Fruit fly (Drosophila melanogaster) whole organism, embryonic: ENCODE results near the gene CG13898.

Experiments
- CG5953 ChIP-seq: fragments of 200-800 bp; sonication (Bioruptor generic); IDR thresholded peaks from 2 replicates; pipeline ENCODE4 v1.3.6; 2022; ENCODE audit warnings: missing biosample characterization, missing genetic modification characterization
- Hr78 ChIP-seq, 2 experiments: fragments of 200-800 bp in 1 of 2; fragments of >200 bp in 1 of 2; sonication (Bioruptor generic) in 1 of 2; optimal IDR thresholded peaks; 2 replicates each; lab custom pipeline; 2017 to 2019; ENCODE audit warnings: missing biosample characterization in 2 of 2, missing genetic modification characterization in 2 of 2, mild to moderate bottlenecking in 1 of 2, moderate library complexity in 1 of 2
- otp ChIP-seq: fragments of 200-800 bp; sonication (Bioruptor generic); IDR thresholded peaks from 3 replicates; pipeline ENCODE4, ENCODE4 v1.3.6; 2022; ENCODE audit warnings: missing biosample characterization, missing genetic modification characterization

DNA sequence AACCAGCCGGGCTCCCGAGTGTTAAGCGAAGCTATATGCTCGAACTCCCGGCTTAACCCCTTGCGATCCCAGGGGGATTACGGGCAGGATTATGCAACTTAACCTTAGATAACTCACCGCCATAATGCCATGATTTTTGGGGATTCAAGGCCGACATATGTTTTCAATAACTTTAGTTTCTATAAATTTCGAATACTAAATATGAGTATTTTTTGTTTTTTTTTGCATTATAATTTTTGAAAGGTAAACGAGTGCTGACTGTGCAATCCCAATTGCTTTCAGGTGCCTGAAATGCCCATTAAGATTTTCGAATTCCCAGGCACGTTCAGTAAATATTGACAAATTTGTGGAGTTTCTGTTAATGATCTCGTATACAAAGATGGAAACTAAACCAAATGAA lies 48.6 kb downstream of the CG13898 start, which contains the start of gene hng3:
- TF ChIP-seq Hr78 (GFP tag; optimal IDR thresholded peaks at IDR 0.05; lab: Kevin White, UChicago) (no peak), CG5953 (no peak), otp (no peak)
